Worm (Caenorhabditis elegans): Measurements from ENCODE around the gene pqn-90.

DNA sequence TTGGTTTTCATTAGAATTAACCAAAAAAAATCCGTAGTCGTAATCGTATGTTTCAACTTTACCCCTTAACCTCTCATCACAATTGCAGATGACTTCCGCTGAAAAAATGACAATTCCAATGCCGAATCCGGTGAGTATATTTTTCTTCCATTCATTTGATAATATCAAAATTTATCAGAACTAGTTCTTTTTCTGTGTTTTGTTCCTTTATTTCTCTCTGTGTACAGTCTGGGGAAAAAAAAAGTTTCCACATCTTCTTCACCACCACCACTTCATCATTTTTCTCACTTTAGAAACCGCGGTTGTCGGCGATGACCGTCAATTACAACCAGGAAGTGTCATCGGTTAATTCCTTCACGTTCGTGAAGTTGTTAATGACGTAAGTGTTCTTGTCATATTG, 11.1 kb upstream of the pqn-90 start, which contains the start of gene best-21:
- TF ChIP-seq ztf-11 (tag; optimal IDR thresholded peaks at IDR 0.05) = no peak
- TF ChIP-seq nhr-12 (tag; optimal IDR thresholded peaks at IDR 0.05) = no peak
- TF ChIP-seq lin-13 (GFP tag; optimal IDR thresholded peaks at IDR 0.05) = no peak
- no peak for TF ChIP-seq snpc-4 (tag; optimal IDR thresholded peaks at IDR 0.05)
- no peak for TF ChIP-seq aly-2 (tag; optimal IDR thresholded peaks at IDR 0.05)
- TF ChIP-seq ceh-82 (tag; optimal IDR thresholded peaks at IDR 0.05) = no peak
- TF ChIP-seq mdl-1 (tag; optimal IDR thresholded peaks at IDR 0.05) = no peak
- TF ChIP-seq ama-1 (optimal IDR thresholded peaks at IDR 0.05) = no peak
- TF ChIP-seq fos-1 (tag; optimal IDR thresholded peaks at IDR 0.05) = no peak
